Fruit fly (Drosophila melanogaster) whole organism, pupa: ENCODE measurements around the gene CG8562.
A peak's percentile ranks its signal among the peaks of the same experiment; 100 is the strongest.

Experiments
- CG10348 ChIP-seq: fragments of 200-800 bp; sonication (Bioruptor generic); IDR thresholded peaks from 2 replicates; pipeline ENCODE4 v1.3.6; 2022; ENCODE audit warnings: missing biosample characterization, missing genetic modification characterization
- CG12605 ChIP-seq: fragments of 200-800 bp; sonication (Bioruptor generic); IDR thresholded peaks from 2 replicates; pipeline ENCODE4 v1.3.6; 2022; ENCODE audit warnings: missing biosample characterization, missing genetic modification characterization
- CG13204 ChIP-seq: fragments of 200-800 bp; sonication (Bioruptor generic); optimal IDR thresholded peaks from 2 replicates; lab custom pipeline; 2018; ENCODE audit warnings: missing biosample characterization, mild to moderate bottlenecking, missing genetic modification characterization, moderate library complexity
- CG14655 ChIP-seq: fragments of 200-800 bp; sonication (Bioruptor generic); optimal IDR thresholded peaks from 3 replicates; lab custom pipeline; 2017; ENCODE audit warnings: mild to moderate bottlenecking, missing biosample characterization, missing genetic modification reagents, missing genetic modification characterization
- CG15710 ChIP-seq: fragments of 200-800 bp; sonication (Bioruptor generic); optimal IDR thresholded peaks from 2 replicates; lab custom pipeline; 2018; ENCODE audit warnings: missing biosample characterization, mild to moderate bottlenecking, missing genetic modification characterization, moderate library complexity
- CG17806 ChIP-seq: fragments of 200-800 bp; sonication (Bioruptor generic); optimal IDR thresholded peaks from 2 replicates; lab custom pipeline; 2018; ENCODE audit warnings: missing biosample characterization, mild to moderate bottlenecking, missing genetic modification characterization, moderate library complexity
- CG32121 ChIP-seq: fragments of 200-800 bp; sonication (Bioruptor generic); IDR thresholded peaks from 2 replicates; pipeline ENCODE4 v1.3.6; 2022; ENCODE audit warnings: missing biosample characterization, missing genetic modification characterization
- CG34367 ChIP-seq: fragments of 200-800 bp; sonication (Bioruptor generic); optimal IDR thresholded peaks from 2 replicates; lab custom pipeline; 2018; ENCODE audit warnings: missing biosample characterization, mild to moderate bottlenecking, missing genetic modification characterization
- CG4496 ChIP-seq: fragments of 200-800 bp; sonication (Bioruptor generic); IDR thresholded peaks from 3 replicates; pipeline ENCODE4 v1.3.6; 2022; ENCODE audit warnings: missing biosample characterization, missing genetic modification characterization
- CG8159 ChIP-seq: fragments of 200-800 bp; sonication (Bioruptor generic); optimal IDR thresholded peaks from 3 replicates; lab custom pipeline; 2018; ENCODE audit warnings: missing biosample characterization, mild to moderate bottlenecking, missing genetic modification characterization, moderate library complexity
- CG8301 ChIP-seq: fragments of 200-800 bp; sonication (Bioruptor generic); optimal IDR thresholded peaks from 2 replicates; lab custom pipeline; 2018; ENCODE audit warnings: missing biosample characterization, mild to moderate bottlenecking, missing genetic modification characterization
- CG9948 ChIP-seq: fragments of 200-800 bp; sonication (Bioruptor generic); optimal IDR thresholded peaks from 2 replicates; lab custom pipeline; 2018; ENCODE audit warnings: missing biosample characterization, mild to moderate bottlenecking, missing genetic modification characterization, moderate library complexity
- D1 ChIP-seq: fragments of 200-800 bp; sonication (Bioruptor generic); optimal IDR thresholded peaks from 2 replicates; lab custom pipeline; 2018; ENCODE audit warnings: missing biosample characterization, mild to moderate bottlenecking, missing genetic modification characterization, moderate library complexity
- EcR ChIP-seq: fragments of 200-800 bp; sonication (Bioruptor generic); optimal IDR thresholded peaks from 3 replicates; lab custom pipeline; 2019; ENCODE audit warnings: missing biosample characterization, missing genetic modification characterization, mild to moderate bottlenecking, moderate library complexity, missing genetic modification reagents
- Ets98B ChIP-seq: fragments of 200-800 bp; sonication (Bioruptor generic); IDR thresholded peaks from 2 replicates; pipeline ENCODE4 v1.3.6; 2022; ENCODE audit warnings: missing biosample characterization, missing genetic modification characterization
- Pif1A ChIP-seq: fragments of 200-800 bp; sonication (Bioruptor generic); optimal IDR thresholded peaks from 3 replicates; lab custom pipeline; 2016; ENCODE audit warnings: missing biosample characterization, missing genetic modification characterization
- Pif1B ChIP-seq: fragments of 200-800 bp; sonication (Bioruptor generic); optimal IDR thresholded peaks from 3 replicates; lab custom pipeline; 2016; ENCODE audit warnings: missing biosample characterization, missing genetic modification characterization
- Snoo ChIP-seq: fragments of 200-800 bp; sonication (Bioruptor generic); optimal IDR thresholded peaks from 3 replicates; lab custom pipeline; 2017; ENCODE audit warnings: missing biosample characterization, mild to moderate bottlenecking, missing genetic modification characterization, inconsistent platforms
- fd96Ca ChIP-seq: fragments of 200-800 bp; sonication (Bioruptor generic); IDR thresholded peaks from 3 replicates; pipeline ENCODE4 v1.3.6; 2022; ENCODE audit warnings: missing biosample characterization, missing genetic modification characterization
- gl ChIP-seq: fragments of 200-800 bp; sonication (Bioruptor generic); optimal IDR thresholded peaks from 2 replicates; lab custom pipeline; 2018; ENCODE audit warnings: missing biosample characterization, mild to moderate bottlenecking, missing genetic modification characterization
- rn ChIP-seq: fragments of 200-800 bp; sonication (Bioruptor generic); IDR thresholded peaks from 2 replicates; pipeline ENCODE4 v1.3.6; 2022; ENCODE audit warnings: missing biosample characterization, missing genetic modification characterization

The CG8562 gene

DNA sequence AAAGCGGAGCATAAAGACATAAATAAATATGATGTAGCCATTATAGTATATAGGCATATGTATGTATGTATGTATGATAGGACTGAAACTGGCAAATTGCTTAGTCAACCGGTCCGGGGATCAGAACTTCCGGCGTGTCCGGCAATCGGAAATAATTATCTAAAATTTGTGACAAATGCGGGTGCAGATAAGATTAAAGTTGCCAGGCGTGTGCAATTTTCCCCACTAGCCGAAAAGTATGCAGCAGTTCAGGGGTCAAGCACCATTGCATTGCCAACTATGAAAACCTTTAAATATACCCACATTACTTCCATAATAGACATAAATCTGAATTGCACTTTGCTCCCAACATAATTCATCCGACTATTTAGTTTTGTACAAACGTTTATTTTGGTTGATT lies 34.2 kb downstream of the CG8562 start:
- TF ChIP-seq Pif1B (GFP tag; lab: Kevin White, UChicago), result no peak
- no peak for TF ChIP-seq rn (GFP tag; lab: Robert Waterston, UW)
- TF ChIP-seq CG15710 (tag; lab: Kevin White, UChicago), result no peak
- TF ChIP-seq CG12605, result no peak
- no peak for TF ChIP-seq D1
- TF ChIP-seq fd96Ca (GFP tag; lab: Robert Waterston, UW), result no peak
- TF ChIP-seq CG13204 (GFP tag; lab: Kevin White, UChicago), result no peak
- no peak for TF ChIP-seq Pif1A (GFP tag; lab: Kevin White, UChicago)
- TF ChIP-seq CG10348 (GFP tag; lab: Robert Waterston, UW), result no peak
- TF ChIP-seq CG14655 (GFP tag; lab: Kevin White, UChicago), result no peak
- no peak for TF ChIP-seq Snoo (tag; lab: Kevin White, UChicago)
- TF ChIP-seq CG34367 (tag; lab: Kevin White, UChicago), result no peak
- no peak for TF ChIP-seq CG32121 (GFP tag; lab: Robert Waterston, UW)
- no peak for TF ChIP-seq CG8159 (tag; lab: Kevin White, UChicago)
- TF ChIP-seq CG4496 (GFP tag; lab: Robert Waterston, UW), result no peak
- no peak for TF ChIP-seq Ets98B (GFP tag; lab: Robert Waterston, UW)
- no peak for TF ChIP-seq CG17806
- TF ChIP-seq EcR (GFP tag; lab: Kevin White, UChicago), result no peak

DNA sequence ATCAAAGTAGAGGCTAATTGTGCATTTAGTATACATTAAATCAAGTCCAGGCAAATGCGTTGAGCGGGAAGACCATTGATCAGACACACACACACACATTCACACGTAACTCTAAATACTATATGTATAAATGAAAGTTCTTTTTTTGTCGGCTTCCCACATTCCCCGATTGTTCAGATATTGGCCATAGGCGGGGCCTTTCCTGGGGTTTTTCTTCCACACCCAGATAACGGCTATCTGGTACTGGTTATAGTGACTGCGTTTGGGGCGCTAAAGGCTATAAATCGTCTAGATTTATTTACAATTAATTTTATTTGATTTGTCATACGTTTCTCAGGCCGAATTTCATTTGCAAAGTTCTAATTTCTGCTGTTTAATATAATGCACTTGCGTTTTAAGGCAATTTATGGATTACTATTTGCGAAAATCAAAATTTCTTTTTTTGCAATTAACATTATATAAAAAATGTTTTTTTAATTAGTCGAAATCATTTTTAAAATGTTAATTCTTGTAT lies 34.8 kb downstream of the CG8562 start:
- TF ChIP-seq CG10348 (GFP tag; lab: Robert Waterston, UW) (no peak), CG15710 (tag; lab: Kevin White, UChicago) (no peak), CG4496 (GFP tag; lab: Robert Waterston, UW) (no peak), CG12605 (no peak), CG8301 (tag; lab: Kevin White, UChicago) (no peak)

dm6 chr3L:7433325-7433827 lies 35.3 kb downstream of the CG8562 start:
- TF ChIP-seq CG13204 (GFP tag; lab: Kevin White, UChicago), result peak; percentile 28
- no peak for TF ChIP-seq Snoo (tag; lab: Kevin White, UChicago)
- TF ChIP-seq CG9948 (tag; lab: Kevin White, UChicago), result peak; percentile 56
- TF ChIP-seq CG34367 (tag; lab: Kevin White, UChicago), result peak; percentile 42
- TF ChIP-seq CG4496 (GFP tag; lab: Robert Waterston, UW), result peak; percentile 79
- TF ChIP-seq CG10348 (GFP tag; lab: Robert Waterston, UW), result no peak
- no peak for TF ChIP-seq Pif1A (GFP tag; lab: Kevin White, UChicago)
- TF ChIP-seq Ets98B (GFP tag; lab: Robert Waterston, UW), result peak; percentile 65
- TF ChIP-seq CG8301 (tag; lab: Kevin White, UChicago), result peak; percentile 34
- TF ChIP-seq CG15710 (tag; lab: Kevin White, UChicago), result peak; percentile 9
- peak; percentile 74; the same call in 1 of the 2 replicates for TF ChIP-seq CG32121 (GFP tag; lab: Robert Waterston, UW)
- peak; percentile 74 for TF ChIP-seq CG12605
- peak; percentile 64 for TF ChIP-seq gl (tag; lab: Kevin White, UChicago)
- TF ChIP-seq CG14655 (GFP tag; lab: Kevin White, UChicago), result peak; percentile 56
- no peak for TF ChIP-seq Pif1B (GFP tag; lab: Kevin White, UChicago)
- peak; percentile 50; the same call in 1 of the 2 replicates for TF ChIP-seq rn (GFP tag; lab: Robert Waterston, UW)
- TF ChIP-seq fd96Ca (GFP tag; lab: Robert Waterston, UW), result peak; percentile 66; the same call in 2 of the 3 replicates
- peak; percentile 39 for TF ChIP-seq CG8159 (tag; lab: Kevin White, UChicago)
- peak; percentile 33 for TF ChIP-seq CG17806
- peak; percentile 76 for TF ChIP-seq EcR (GFP tag; lab: Kevin White, UChicago)
- peak; percentile 27 for TF ChIP-seq D1

DNA sequence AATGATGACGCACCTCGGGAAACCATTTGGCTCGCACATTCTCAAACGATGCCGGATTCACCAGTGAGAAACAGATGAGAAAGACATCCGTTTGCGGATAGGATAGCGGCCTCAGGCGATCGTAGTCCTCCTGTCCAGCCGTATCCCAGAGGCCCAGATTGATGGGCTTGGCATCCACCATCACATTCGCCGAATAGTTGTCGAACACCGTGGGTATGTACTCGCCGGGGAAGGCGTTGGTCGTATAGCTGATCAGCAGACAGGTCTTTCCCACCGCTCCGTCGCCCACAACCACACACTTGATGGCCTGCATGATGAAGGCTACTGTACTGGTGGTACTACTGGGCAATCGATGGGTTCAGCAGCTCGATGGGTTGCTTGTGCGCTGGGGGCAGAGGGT lies 36.1 kb downstream of the CG8562 start:
- TF ChIP-seq fd96Ca (GFP tag; lab: Robert Waterston, UW) (no peak), CG15710 (tag; lab: Kevin White, UChicago) (no peak)

- TF ChIP-seq CG8301 (tag; lab: Kevin White, UChicago) (peak; percentile 58), CG13204 (GFP tag; lab: Kevin White, UChicago) (peak; percentile 64), rn (GFP tag; lab: Robert Waterston, UW) (no peak), CG4496 (GFP tag; lab: Robert Waterston, UW) (peak; percentile 72), Pif1B (GFP tag; lab: Kevin White, UChicago) (peak; percentile 65), Ets98B (GFP tag; lab: Robert Waterston, UW) (peak; percentile 67), CG14655 (GFP tag; lab: Kevin White, UChicago) (peak; percentile 63), CG34367 (tag; lab: Kevin White, UChicago) (peak; percentile 26), CG8159 (tag; lab: Kevin White, UChicago) (peak; percentile 48), D1 (no peak), CG10348 (GFP tag; lab: Robert Waterston, UW) (no peak), Pif1A (GFP tag; lab: Kevin White, UChicago) (peak; percentile 53), CG12605 (peak; percentile 57), CG15710 (tag; lab: Kevin White, UChicago) (peak; percentile 20), CG32121 (GFP tag; lab: Robert Waterston, UW) (peak; percentile 68), CG17806 (peak; percentile 10), gl (tag; lab: Kevin White, UChicago) (peak; percentile 52), EcR (GFP tag; lab: Kevin White, UChicago) (peak; percentile 68), Snoo (tag; lab: Kevin White, UChicago) (peak; percentile 21), CG9948 (tag; lab: Kevin White, UChicago) (peak; percentile 45), fd96Ca (GFP tag; lab: Robert Waterston, UW) (peak; percentile 74; the same call in 2 of the 3 replicates)
Observed at dm6 chr3L:7434715-7435653, 36.9 kb downstream of the CG8562 start, which contains the start of gene Rac2. Gene Rac2 (minus strand): TSS chr3L:7435190.
